Worm (Caenorhabditis elegans): ENCODE results near the gene smc-3.
A peak's percentile ranks its signal among the peaks of the same experiment; 100 is the strongest.

smc-3 gene

ce11 chrIII:11352840-11353239 is 62.1 kb downstream of the smc-3 start (continued):
- peak; percentile 25; the same call in 1 of the 2 replicates for TF ChIP-seq nfyb-1 (GFP tag; IDR thresholded peaks at IDR 0.05)
- no peak for TF ChIP-seq fkh-3 (tag; optimal IDR thresholded peaks at IDR 0.05)
- peak; percentile 73 for TF ChIP-seq D2030.7 (GFP tag; IDR thresholded peaks at IDR 0.05)
- TF ChIP-seq lin-40 (tag; optimal IDR thresholded peaks at IDR 0.05), result peak; percentile 15
- 0 out of 2 replicates have a peak, but pooled peaks have one; percentile 52 for TF ChIP-seq ceh-40 (GFP tag; IDR thresholded peaks at IDR 0.05)
- peak; percentile 30 for TF ChIP-seq attf-5 (GFP tag; optimal IDR thresholded peaks at IDR 0.05)
- peak; percentile 57 for TF ChIP-seq hmg-1.2 (GFP tag; IDR thresholded peaks at IDR 0.05)
- TF ChIP-seq B0035.1 (tag; optimal IDR thresholded peaks at IDR 0.05), result peak; percentile 2
- TF ChIP-seq mcd-1 (GFP tag; IDR thresholded peaks at IDR 0.05), result 0 out of 2 replicates have a peak, but pooled peaks have one; percentile 24
- TF ChIP-seq hrde-1 (tag; optimal IDR thresholded peaks at IDR 0.05; ENCODE audit: borderline replicate concordance), result no peak
- TF ChIP-seq ztf-18 (tag; optimal IDR thresholded peaks at IDR 0.05), result peak; percentile 29
- TF ChIP-seq tlf-1 (GFP tag; optimal IDR thresholded peaks at IDR 0.05), result no peak
- no peak for TF ChIP-seq ama-1 (optimal IDR thresholded peaks at IDR 0.05)
- peak in 1 of 2 experiments; percentile 51 for TF ChIP-seq ama-1 (GFP tag; optimal IDR thresholded peaks at IDR 0.05)
- no peak for TF ChIP-seq cebp-1 (GFP tag; IDR thresholded peaks at IDR 0.05)
- peak; percentile 32 for TF ChIP-seq cebp-1 (tag; optimal IDR thresholded peaks at IDR 0.05)

- TF ChIP-seq mxl-1 (tag; optimal IDR thresholded peaks at IDR 0.05) (no peak), hlh-12 (tag; optimal IDR thresholded peaks at IDR 0.05) (no peak), madf-10 (tag; optimal IDR thresholded peaks at IDR 0.05) (peak; percentile 4), mcd-1 (GFP tag; IDR thresholded peaks at IDR 0.05) (0 out of 2 replicates have a peak, but pooled peaks have one; percentile 20), lsy-27 (tag; optimal IDR thresholded peaks at IDR 0.05; ENCODE audit: borderline replicate concordance, insufficient read depth) (peak; percentile 58), Y67H2A.10 (GFP tag; conservative IDR thresholded peaks at IDR 0.05) (no peak), pbrm-1 (GFP tag; IDR thresholded peaks at IDR 0.05) (no peak), snpc-4 (GFP tag; optimal IDR thresholded peaks at IDR 0.05) (no peak), snpc-4 (tag; optimal IDR thresholded peaks at IDR 0.05) (peak in 2 of 4 experiments; percentile 56 to 61), egl-44 (GFP tag; IDR thresholded peaks at IDR 0.05) (0 out of 2 replicates have a peak, but pooled peaks have one; percentile 16), ztf-28 (GFP tag; IDR thresholded peaks at IDR 0.05) (no peak), snpc-3.4 (tag; optimal IDR thresholded peaks at IDR 0.05) (peak; percentile 33), B0336.3 (GFP tag; IDR thresholded peaks at IDR 0.05) (no peak), ceh-79 (tag; optimal IDR thresholded peaks at IDR 0.05) (no peak), lin-54 (GFP tag; optimal IDR thresholded peaks at IDR 0.05) (peak; percentile 29), cebp-2 (GFP tag; IDR thresholded peaks at IDR 0.05) (no peak), ztf-25 (GFP tag; IDR thresholded peaks at IDR 0.05) (peak; percentile 72), athp-1 (tag; optimal IDR thresholded peaks at IDR 0.05) (no peak), ceh-27 (GFP tag; optimal IDR thresholded peaks at IDR 0.05) (no peak), cebp-1 (GFP tag; IDR thresholded peaks at IDR 0.05) (no peak), cebp-1 (tag; optimal IDR thresholded peaks at IDR 0.05) (peak; percentile 50), B0261.1 (tag; optimal IDR thresholded peaks at IDR 0.05) (peak; percentile 63), him-1 (tag; optimal IDR thresholded peaks at IDR 0.05) (no peak), ccch-3 (GFP tag; optimal IDR thresholded peaks at IDR 0.05) (no peak), ztf-6 (GFP tag; IDR thresholded peaks at IDR 0.05) (no peak), let-607 (tag; optimal IDR thresholded peaks at IDR 0.05) (no peak), tbx-9 (tag; optimal IDR thresholded peaks at IDR 0.05; ENCODE audit: borderline replicate concordance) (no peak), hmg-1.2 (GFP tag; IDR thresholded peaks at IDR 0.05) (peak; percentile 41; the same call in 1 of the 2 replicates), ama-1 (optimal IDR thresholded peaks at IDR 0.05) (no peak), ama-1 (GFP tag; optimal IDR thresholded peaks at IDR 0.05) (peak in 1 of 2 experiments; percentile 21), lin-35 (GFP tag; optimal IDR thresholded peaks at IDR 0.05) (no peak), ZK185.1 (tag; optimal IDR thresholded peaks at IDR 0.05; ENCODE audit: poor library complexity, severe bottlenecking) (peak; percentile 16), Y56A3A.18 (GFP tag; IDR thresholded peaks at IDR 0.05) (0 out of 2 replicates have a peak, but pooled peaks have one; percentile 17), Y53G8AR.9 (GFP tag; conservative IDR thresholded peaks at IDR 0.05) (no peak), ztf-26 (tag; optimal IDR thresholded peaks at IDR 0.05) (no peak), F33H1.4 (GFP tag; IDR thresholded peaks at IDR 0.05) (0 out of 2 replicates have a peak, but pooled peaks have one; percentile 23), mes-4 (tag; optimal IDR thresholded peaks at IDR 0.05) (no peak)
These were observed 62.8 kb downstream of the smc-3 start for ce11 chrIII:11353499-11353898.
